Worm (Caenorhabditis elegans) whole organism, young adult: ENCODE results near the gene got-1.2.

ENCODE experiments used
- B0019.2 ChIP-seq: fragments of 200-800 bp; sonication (Bioruptor generic); conservative IDR thresholded peaks from 2 replicates; pipeline ENCODE4 v1.3.6; 2022; ENCODE audit warnings: missing genetic modification reagents, missing genetic modification characterization, missing compliant biosample characterization
- C06A6.2 ChIP-seq: fragments of 200-800 bp; sonication (Bioruptor generic); conservative IDR thresholded peaks from 2 replicates; pipeline ENCODE4 v1.3.6; 2022; ENCODE audit warnings: missing genetic modification characterization, missing compliant biosample characterization
- C17E4.6 ChIP-seq: fragments of 200-800 bp; sonication (Bioruptor generic); IDR thresholded peaks from 2 replicates; pipeline ENCODE4 v1.3.6; 2022; ENCODE audit warnings: missing genetic modification reagents, missing genetic modification characterization, missing compliant biosample characterization
- D2030.7 ChIP-seq: fragments of 200-800 bp; sonication (Bioruptor generic); IDR thresholded peaks from 2 replicates; pipeline ENCODE4 v1.3.6; 2022; ENCODE audit warnings: missing genetic modification reagents, missing genetic modification characterization, missing compliant biosample characterization
- F23B12.7 ChIP-seq: sonication (generic microtip); optimal IDR thresholded peaks from 2 replicates; lab custom pipeline; 2017; ENCODE audit warnings: missing genetic modification characterization, mild to moderate bottlenecking, missing compliant biosample characterization, antibody characterized with exemption, moderate library complexity; ENCODE audit not compliant: insufficient read depth
- F57A8.1 ChIP-seq: fragments of 200-800 bp; sonication (Bioruptor generic); optimal IDR thresholded peaks from 2 replicates; lab custom pipeline; 2018; ENCODE audit warnings: mild to moderate bottlenecking, missing genetic modification characterization, moderate library complexity, missing compliant biosample characterization
- F57C9.4 ChIP-seq: sonication (generic microtip); optimal IDR thresholded peaks from 2 replicates; lab custom pipeline; 2017; ENCODE audit warnings: mild to moderate bottlenecking, missing genetic modification characterization, missing compliant biosample characterization
- Y53F4B.3 ChIP-seq: fragments of 200-800 bp; sonication (Bioruptor generic); IDR thresholded peaks from 2 replicates; pipeline ENCODE4 v1.3.6; 2022; ENCODE audit warnings: missing genetic modification reagents, missing genetic modification characterization, missing compliant biosample characterization
- Y53G8AR.9 ChIP-seq: fragments of 200-800 bp; sonication (Bioruptor generic); conservative IDR thresholded peaks from 2 replicates; pipeline ENCODE4 v1.3.6; 2022; ENCODE audit warnings: missing genetic modification reagents, missing genetic modification characterization, missing compliant biosample characterization
- Y56A3A.18 ChIP-seq: fragments of 200-800 bp; sonication (Bioruptor generic); IDR thresholded peaks from 2 replicates; pipeline ENCODE4 v1.3.6; 2022; ENCODE audit warnings: missing genetic modification reagents, missing genetic modification characterization, missing compliant biosample characterization
- Y79H2A.3 ChIP-seq: fragments of 200-800 bp; sonication (Bioruptor generic); conservative IDR thresholded peaks from 2 replicates; pipeline ENCODE4 v1.3.6; 2022; ENCODE audit warnings: missing genetic modification reagents, missing genetic modification characterization, missing compliant biosample characterization
- ZK185.1 ChIP-seq: sonication (generic microtip); optimal IDR thresholded peaks from 2 replicates; lab custom pipeline; 2016; ENCODE audit warnings: mild to moderate bottlenecking, missing genetic modification characterization, missing compliant biosample characterization; ENCODE audit not compliant: poor library complexity, severe bottlenecking
- ama-1 ChIP-seq, 3 experiments: fragments of 150-350 bp in 1 of 3; sonication (generic microtip) in 2 of 3; optimal IDR thresholded peaks; 2 replicates each; lab custom pipeline; 2014 to 2018; ENCODE audit warnings: missing biosample characterization in 2 of 3, missing genetic modification characterization in 2 of 3, missing genetic modification reagents in 2 of 3
- attf-5 ChIP-seq: fragments of 200-800 bp; sonication (Bioruptor generic); optimal IDR thresholded peaks from 2 replicates; lab custom pipeline; 2018; ENCODE audit warnings: mild to moderate bottlenecking, missing genetic modification characterization, missing compliant biosample characterization
- attf-6 ChIP-seq: fragments of 200-800 bp; sonication (Bioruptor generic); IDR thresholded peaks from 2 replicates; pipeline ENCODE4 v1.3.6; 2022; ENCODE audit warnings: missing genetic modification reagents, missing genetic modification characterization, missing compliant biosample characterization
- cebp-2 ChIP-seq: fragments of 200-800 bp; sonication (Bioruptor generic); IDR thresholded peaks from 2 replicates; pipeline ENCODE4 v1.3.6; 2022; ENCODE audit warnings: missing genetic modification characterization, missing compliant biosample characterization
- ceh-58 ChIP-seq: fragments of 200-800 bp; sonication (Bioruptor generic); IDR thresholded peaks from 2 replicates; pipeline ENCODE4 v1.3.6; 2022; ENCODE audit warnings: missing genetic modification characterization, missing compliant biosample characterization
- dox-1 ChIP-seq: fragments of 200-800 bp; sonication (Bioruptor generic); IDR thresholded peaks from 2 replicates; pipeline ENCODE4 v1.3.6; 2022; ENCODE audit warnings: missing genetic modification reagents, missing genetic modification characterization, missing compliant biosample characterization
- dpff-1 ChIP-seq: sonication (generic microtip); optimal IDR thresholded peaks from 2 replicates; lab custom pipeline; 2017; ENCODE audit warnings: mild to moderate bottlenecking, missing genetic modification characterization, missing compliant biosample characterization
- dpl-1 ChIP-seq: fragments of 150-350 bp; optimal IDR thresholded peaks from 2 replicates; lab custom pipeline; 2014; ENCODE audit warnings: missing biosample characterization, missing genetic modification reagents, missing genetic modification characterization
- efl-1 ChIP-seq: fragments of 150-350 bp; optimal IDR thresholded peaks from 2 replicates; lab custom pipeline; 2014; ENCODE audit warnings: missing biosample characterization, missing genetic modification reagents, missing genetic modification characterization
- egl-18 ChIP-seq: fragments of 200-800 bp; sonication (Bioruptor generic); IDR thresholded peaks from 2 replicates; pipeline ENCODE4 v1.3.6; 2022; ENCODE audit warnings: missing genetic modification reagents, missing genetic modification characterization, missing compliant biosample characterization
- egrh-3 ChIP-seq: fragments of 200-800 bp; sonication (Bioruptor generic); IDR thresholded peaks from 2 replicates; pipeline ENCODE4 v1.3.6; 2022; ENCODE audit warnings: missing genetic modification reagents, missing genetic modification characterization, missing compliant biosample characterization
- ets-4 ChIP-seq: fragments of 200-800 bp; sonication (Bioruptor generic); optimal IDR thresholded peaks from 2 replicates; lab custom pipeline; 2018; ENCODE audit warnings: mild to moderate bottlenecking, missing genetic modification characterization, missing compliant biosample characterization
- let-607 ChIP-seq, 2 experiments: fragments of 200-800 bp in 1 of 2; sonication (Bioruptor generic) in 1 of 2; sonication (generic microtip) in 1 of 2; optimal IDR thresholded peaks; 2 replicates each; lab custom pipeline; 2016 to 2018; ENCODE audit warnings: mild to moderate bottlenecking in 2 of 2, missing compliant biosample characterization in 2 of 2, missing genetic modification characterization in 2 of 2, moderate library complexity in 2 of 2, missing genotype in 1 of 2
- lin-35 ChIP-seq, 3 experiments: fragments of 150-350 bp in 2 of 3; sonication (generic microtip) in 1 of 3; optimal IDR thresholded peaks; 2 replicates each; lab custom pipeline; 2014 to 2018; ENCODE audit warnings: missing biosample characterization in 3 of 3, missing genetic modification characterization in 3 of 3, missing genetic modification reagents in 3 of 3
- lin-40 ChIP-seq: sonication (generic microtip); optimal IDR thresholded peaks from 2 replicates; lab custom pipeline; 2016; ENCODE audit warnings: missing genetic modification characterization, mild to moderate bottlenecking, missing compliant biosample characterization, missing genotype, missing genetic modification reagents
- lsl-1 ChIP-seq: fragments of 200-800 bp; sonication (Bioruptor generic); optimal IDR thresholded peaks from 2 replicates; lab custom pipeline; 2018; ENCODE audit warnings: mild to moderate bottlenecking, missing genetic modification characterization, moderate library complexity, missing compliant biosample characterization
- madf-6 ChIP-seq: fragments of 200-800 bp; sonication (Bioruptor generic); IDR thresholded peaks from 2 replicates; pipeline ENCODE4 v1.3.6; 2022; ENCODE audit warnings: missing genetic modification reagents, missing genetic modification characterization, missing compliant biosample characterization
- madf-8 ChIP-seq: fragments of 200-800 bp; sonication (Bioruptor generic); conservative IDR thresholded peaks from 2 replicates; pipeline ENCODE4 v1.3.6; 2022; ENCODE audit warnings: missing genetic modification reagents, missing genetic modification characterization, missing compliant biosample characterization
- mcd-1 ChIP-seq: fragments of 200-800 bp; sonication (Bioruptor generic); IDR thresholded peaks from 2 replicates; pipeline ENCODE4 v1.3.6; 2022; ENCODE audit warnings: missing genetic modification reagents, missing genetic modification characterization, missing compliant biosample characterization
- mes-4 ChIP-seq: sonication (generic microtip); optimal IDR thresholded peaks from 2 replicates; lab custom pipeline; 2016; ENCODE audit warnings: missing genotype, missing genetic modification characterization, missing compliant biosample characterization
- mxl-1 ChIP-seq: sonication (generic microtip); optimal IDR thresholded peaks from 2 replicates; lab custom pipeline; 2016; ENCODE audit warnings: missing genetic modification characterization, missing compliant biosample characterization
- nhr-179 ChIP-seq: sonication (generic microtip); optimal IDR thresholded peaks from 2 replicates; lab custom pipeline; 2016; ENCODE audit warnings: mild to moderate bottlenecking, missing genetic modification characterization, missing compliant biosample characterization
- nhr-80 ChIP-seq: sonication (generic microtip); optimal IDR thresholded peaks from 2 replicates; lab custom pipeline; 2016; ENCODE audit warnings: missing genetic modification characterization, missing compliant biosample characterization
- rcor-1 ChIP-seq: fragments of 200-800 bp; sonication (Bioruptor generic); IDR thresholded peaks from 2 replicates; pipeline ENCODE4 v1.3.6; 2022; ENCODE audit warnings: missing genetic modification reagents, missing genetic modification characterization, missing compliant biosample characterization
- repo-1 ChIP-seq: sonication (generic microtip); optimal IDR thresholded peaks from 2 replicates; lab custom pipeline; 2017; ENCODE audit warnings: mild to moderate bottlenecking, missing genetic modification characterization, missing compliant biosample characterization
- somi-1 ChIP-seq: fragments of 200-800 bp; sonication (Bioruptor generic); optimal IDR thresholded peaks from 2 replicates; lab custom pipeline; 2018; ENCODE audit warnings: mild to moderate bottlenecking, missing genetic modification characterization, missing compliant biosample characterization
- sptf-2 ChIP-seq: fragments of 200-800 bp; sonication (Bioruptor generic); optimal IDR thresholded peaks from 2 replicates; lab custom pipeline; 2018; ENCODE audit warnings: mild to moderate bottlenecking, missing genetic modification characterization, missing compliant biosample characterization
- tbp1 ChIP-seq: fragments of 200-800 bp; sonication (Bioruptor generic); optimal IDR thresholded peaks from 2 replicates; lab custom pipeline; 2018; ENCODE audit warnings: mild to moderate bottlenecking, missing genetic modification characterization, missing compliant biosample characterization
- ztf-18 ChIP-seq: sonication (generic microtip); optimal IDR thresholded peaks from 2 replicates; lab custom pipeline; 2016; ENCODE audit warnings: missing genotype, mild to moderate bottlenecking, missing genetic modification characterization, missing compliant biosample characterization
- ztf-22 ChIP-seq: fragments of 200-800 bp; sonication (Bioruptor generic); optimal IDR thresholded peaks from 2 replicates; lab custom pipeline; 2018; ENCODE audit warnings: mild to moderate bottlenecking, missing genetic modification characterization, moderate library complexity, missing compliant biosample characterization
- ztf-26 ChIP-seq: sonication (generic microtip); optimal IDR thresholded peaks from 2 replicates; lab custom pipeline; 2017; ENCODE audit warnings: missing genetic modification characterization, missing compliant biosample characterization
- ztf-28 ChIP-seq: fragments of 200-800 bp; sonication (Bioruptor generic); IDR thresholded peaks from 2 replicates; pipeline ENCODE4 v1.3.6; 2022; ENCODE audit warnings: missing genetic modification reagents, missing genetic modification characterization, missing compliant biosample characterization
- ztf-3 ChIP-seq: fragments of 200-800 bp; sonication (Bioruptor generic); optimal IDR thresholded peaks from 2 replicates; lab custom pipeline; 2018; ENCODE audit warnings: mild to moderate bottlenecking, missing genetic modification characterization, missing compliant biosample characterization

The got-1.2 gene

DNA sequence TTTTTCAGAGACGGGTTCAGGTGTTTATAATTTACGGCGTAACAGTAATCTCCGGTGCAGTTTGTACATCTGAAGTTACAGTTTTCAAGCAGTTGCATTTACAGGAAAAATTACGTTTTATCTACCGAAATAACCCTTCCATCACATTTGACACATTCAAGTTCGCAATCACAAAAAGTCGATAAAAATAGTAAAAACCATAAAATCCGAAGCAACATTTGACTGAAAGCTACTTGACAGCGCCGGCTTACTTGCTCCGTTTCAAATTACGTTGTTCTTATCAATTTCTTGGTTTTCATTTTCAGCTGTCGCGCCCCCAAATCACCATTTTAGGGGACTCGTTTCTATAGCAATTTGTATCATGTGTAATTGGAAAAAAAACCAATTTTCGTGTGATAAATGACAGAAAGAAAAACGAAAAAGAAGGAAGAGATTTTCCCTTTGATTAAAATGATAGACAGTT is 10.1 kb downstream of the got-1.2 start, which contains the start of gene T01C8.3:
TSS of gene T01C8.3 (minus strand) at position 413 of the 463 bp plus-strand sequence.
- no peak for TF ChIP-seq lsl-1
- TF ChIP-seq ztf-3 (GFP tag; lab: Kevin White, UChicago), result no peak
- TF ChIP-seq ztf-18 (tag; lab: Kevin White, UChicago), result no peak
- TF ChIP-seq sptf-2, result no peak
- TF ChIP-seq ztf-28 (GFP tag; lab: Robert Waterston, UW), result no peak
- TF ChIP-seq ceh-58 (GFP tag; lab: Robert Waterston, UW), result no peak
- peak; percentile 68 for TF ChIP-seq nhr-80 (tag; lab: Kevin White, UChicago)
- no peak for TF ChIP-seq ztf-22 (GFP tag; lab: Kevin White, UChicago)
- no peak for TF ChIP-seq nhr-179 (tag; lab: Kevin White, UChicago)
- TF ChIP-seq lin-40, result peak; percentile 6
- no peak for TF ChIP-seq C06A6.2 (GFP tag; lab: Robert Waterston, UW)
- no peak for TF ChIP-seq Y53F4B.3 (GFP tag; lab: Robert Waterston, UW)
- no peak for TF ChIP-seq lin-35 (GFP tag; optimal IDR thresholded peaks at IDR 0.05; lab: Kevin White, UChicago)
- TF ChIP-seq attf-5 (GFP tag; lab: Kevin White, UChicago), result no peak
- TF ChIP-seq efl-1 (GFP tag; lab: Kevin White, UChicago), result no peak
- TF ChIP-seq F57A8.1, result no peak
- TF ChIP-seq C17E4.6 (GFP tag; lab: Robert Waterston, UW), result no peak
- no peak for TF ChIP-seq Y56A3A.18 (GFP tag; lab: Robert Waterston, UW)
- TF ChIP-seq let-607 (tag; optimal IDR thresholded peaks at IDR 0.05; lab: Kevin White, UChicago), result peak; percentile 19 to 62
- TF ChIP-seq dpff-1 (tag; lab: Kevin White, UChicago), result no peak
- TF ChIP-seq dpl-1 (GFP tag; lab: Kevin White, UChicago), result no peak
- TF ChIP-seq repo-1 (tag; lab: Kevin White, UChicago), result no peak

DNA sequence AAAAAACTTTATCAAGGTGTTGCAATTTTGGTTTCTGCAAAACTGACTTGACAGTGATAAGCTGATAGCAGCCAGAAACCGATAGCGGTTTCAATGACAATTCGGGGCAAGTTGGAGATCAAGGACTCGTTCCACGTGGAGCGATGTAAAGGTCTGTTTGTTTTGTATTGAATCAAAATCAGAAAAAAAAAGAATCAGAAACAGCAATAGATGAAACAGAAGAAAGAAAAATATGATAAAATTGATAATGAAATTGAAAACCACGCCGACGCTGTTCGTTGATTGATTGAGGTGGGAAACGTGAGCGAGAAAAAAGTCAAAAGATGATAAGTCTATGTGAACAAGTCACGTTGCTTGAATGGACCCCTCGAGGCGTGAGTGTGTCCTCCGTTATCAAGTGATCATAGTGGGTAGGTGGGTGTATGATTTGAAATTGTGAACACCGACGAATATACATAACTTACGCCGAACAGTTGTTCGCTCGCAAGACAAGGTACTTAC is 17.5 kb downstream of the got-1.2 start:
- TF ChIP-seq nhr-80 (tag; lab: Kevin White, UChicago) (peak; percentile 97), F23B12.7 (tag; lab: Kevin White, UChicago) (no peak), mes-4 (tag; lab: Kevin White, UChicago) (no peak), dox-1 (no peak; the same call in 1 of the 2 replicates), mxl-1 (tag; lab: Kevin White, UChicago) (no peak), ztf-22 (GFP tag; lab: Kevin White, UChicago) (peak; percentile 13), madf-8 (GFP tag; lab: Robert Waterston, UW) (no peak), sptf-2 (no peak), ztf-28 (GFP tag; lab: Robert Waterston, UW) (no peak), ztf-3 (GFP tag; lab: Kevin White, UChicago) (no peak), egrh-3 (GFP tag; lab: Robert Waterston, UW) (no peak), attf-6 (no peak), Y56A3A.18 (GFP tag; lab: Robert Waterston, UW) (no peak), Y53G8AR.9 (no peak), tbp1 (GFP tag; lab: Kevin White, UChicago) (peak; percentile 8), egl-18 (no peak), lin-40 (peak; percentile 62), rcor-1 (GFP tag; lab: Robert Waterston, UW) (no peak), Y79H2A.3 (GFP tag; lab: Robert Waterston, UW) (no peak), ama-1 (optimal IDR thresholded peaks at IDR 0.05; lab: Kevin White, UChicago) (no peak), ama-1 (GFP tag; optimal IDR thresholded peaks at IDR 0.05; lab: Kevin White, UChicago) (no peak), F57C9.4 (tag; lab: Kevin White, UChicago) (no peak), cebp-2 (GFP tag; lab: Robert Waterston, UW) (no peak), attf-5 (GFP tag; lab: Kevin White, UChicago) (no peak), somi-1 (peak; percentile 79), mcd-1 (GFP tag; lab: Robert Waterston, UW) (no peak), ets-4 (GFP tag; lab: Kevin White, UChicago) (peak; percentile 43), ztf-26 (tag; lab: Kevin White, UChicago) (peak; percentile 68), B0019.2 (GFP tag; lab: Robert Waterston, UW) (no peak), C17E4.6 (GFP tag; lab: Robert Waterston, UW) (no peak), D2030.7 (GFP tag; lab: Robert Waterston, UW) (no peak), let-607 (tag; optimal IDR thresholded peaks at IDR 0.05; lab: Kevin White, UChicago) (peak; percentile 71 to 93), madf-6 (GFP tag; lab: Robert Waterston, UW) (no peak), ZK185.1 (tag; lab: Kevin White, UChicago) (no peak)
